Worm (Caenorhabditis elegans) whole organism, dauer: ENCODE measurements around the gene F42A9.17.

Experiments used
- unc-62 ChIP-seq: sonication (generic microtip); optimal IDR thresholded peaks from 2 replicates; lab custom pipeline; 2017; ENCODE audit warnings: missing biosample characterization, missing genetic modification reagents, missing genetic modification characterization

F42A9.17 gene

DNA sequence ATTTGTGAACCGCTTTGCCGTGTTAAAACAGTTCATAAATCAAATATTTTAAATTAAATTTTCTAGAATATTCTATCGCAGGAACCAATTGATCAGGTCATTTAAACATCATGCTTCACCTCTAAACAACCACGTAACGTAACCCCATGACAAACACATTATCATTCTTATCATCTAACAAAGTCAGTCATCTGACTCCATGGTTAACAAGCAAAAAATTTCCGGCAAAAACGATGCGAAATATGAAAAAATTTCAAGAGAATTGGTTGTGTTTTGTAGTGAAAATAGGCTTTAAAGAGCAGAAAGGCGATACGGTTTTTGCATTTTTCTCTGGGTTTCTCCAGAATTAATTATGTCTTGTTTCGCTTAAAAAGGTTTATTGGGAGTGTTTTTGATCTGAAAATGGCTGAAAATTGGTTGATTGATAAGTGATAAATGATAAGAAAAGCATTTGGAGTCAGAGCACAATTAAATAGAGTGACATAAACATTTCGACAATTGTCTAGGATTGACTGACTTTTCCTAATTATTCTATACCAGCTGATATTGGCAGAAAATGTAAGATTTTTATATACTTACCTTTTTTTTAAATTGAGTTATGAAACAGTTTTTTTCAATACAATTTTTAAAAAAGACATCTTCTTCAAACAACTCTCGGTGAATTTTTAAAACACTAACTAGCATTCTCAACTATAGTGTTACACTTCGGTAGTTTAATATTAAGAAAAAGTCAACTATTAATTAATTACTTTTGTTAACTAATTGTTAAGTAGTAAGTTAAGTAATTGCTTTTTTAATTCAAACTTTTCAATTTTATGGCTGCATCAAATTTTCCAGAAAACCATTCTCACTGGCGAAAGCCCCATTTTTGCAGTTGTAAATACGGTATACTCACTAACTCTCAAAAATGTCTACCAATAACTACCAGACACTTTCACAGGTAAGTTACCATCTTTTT is 26.4 kb downstream of the F42A9.17 start, which contains the start of gene catp-7:
Gene catp-7, plus strand, starts transcription at position 908 of the 958 bp plus-strand sequence.
- TF ChIP-seq unc-62 (GFP tag; lab: Kevin White, UChicago), result no peak

DNA sequence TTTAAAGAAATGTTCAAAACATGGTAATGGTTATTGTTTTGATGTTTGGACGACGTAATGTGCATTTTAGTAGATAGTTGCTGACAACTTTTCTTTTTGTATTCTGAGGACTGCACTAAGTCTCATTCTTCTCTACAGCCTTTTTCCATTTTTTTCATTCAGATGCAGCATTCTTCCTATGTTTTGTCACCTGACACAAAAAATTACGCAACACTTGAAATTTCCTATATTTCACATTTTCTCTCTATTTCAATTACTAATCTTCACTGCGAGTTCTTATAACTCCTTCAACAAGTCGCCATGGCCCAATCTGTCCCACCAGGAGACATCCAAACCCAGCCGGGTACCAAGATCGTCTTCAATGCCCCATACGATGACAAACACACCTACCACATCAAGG is 40.6 kb downstream of the F42A9.17 start, which contains the start of gene Y59H11AM.1:
Gene Y59H11AM.1, plus strand, starts transcription at position 301 of the 400 bp plus-strand sequence.
- TF ChIP-seq unc-62 (GFP tag; lab: Kevin White, UChicago), result no peak

DNA sequence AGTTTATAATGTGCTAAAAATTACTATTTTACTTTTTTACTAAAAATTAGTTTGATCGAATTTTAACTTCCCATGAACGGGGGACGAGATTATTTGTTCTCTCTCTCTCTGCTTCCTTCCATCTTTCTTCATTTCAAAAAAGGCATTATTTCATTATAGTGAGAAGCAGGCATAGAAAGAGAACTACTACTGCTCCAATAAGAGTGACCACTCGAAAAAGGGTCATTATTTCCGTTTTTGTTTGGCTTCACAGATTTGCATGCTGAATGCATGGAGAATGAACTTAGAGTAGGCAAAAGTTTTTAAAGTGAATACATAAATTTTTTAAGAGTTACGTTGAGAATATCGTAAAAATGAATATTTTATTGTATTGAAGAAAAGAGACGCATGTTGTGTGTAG is 41.0 kb downstream of the F42A9.17 start:
- TF ChIP-seq unc-62 (GFP tag; lab: Kevin White, UChicago), result no peak

DNA sequence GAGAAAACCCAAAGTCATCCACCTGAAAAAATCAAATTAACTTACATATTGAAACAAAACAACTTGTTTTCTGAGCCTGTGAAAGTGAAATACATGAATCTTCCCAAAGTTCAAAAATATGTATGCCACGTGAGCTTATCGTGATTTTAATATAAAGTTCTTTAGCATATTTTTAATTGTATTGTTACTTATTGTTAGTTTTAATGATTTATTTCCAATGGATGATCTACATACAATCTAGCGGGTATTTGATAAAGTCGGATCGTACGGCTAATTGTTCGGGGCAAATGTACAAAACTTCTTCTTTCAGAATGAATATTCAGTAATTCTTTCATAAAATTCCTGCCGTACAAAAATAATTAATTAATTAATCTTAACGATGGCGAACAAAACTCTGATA is 41.5 kb downstream of the F42A9.17 start, which contains the start of gene Y59H11AM.4:
Gene Y59H11AM.4, minus strand, starts transcription at position 101 of the 400 bp plus-strand sequence.
- no peak for TF ChIP-seq unc-62 (GFP tag; lab: Kevin White, UChicago)
